Fruit fly (Drosophila melanogaster) whole organism, embryonic: ENCODE data around the gene dally.
A peak's percentile ranks its signal among the peaks of the same experiment; 100 is the strongest.

Experiments used
- Adf1 ChIP-seq: fragments of 200-800 bp; sonication (Bioruptor generic); IDR thresholded peaks from 2 replicates; pipeline ENCODE4 v1.3.6; 2022; ENCODE audit warnings: missing biosample characterization, missing genetic modification characterization
- CG11398 ChIP-seq: fragments of 200-800 bp; sonication (Bioruptor generic); optimal IDR thresholded peaks from 2 replicates; lab custom pipeline; 2016; ENCODE audit warnings: missing biosample characterization, missing genetic modification characterization
- CG11504 ChIP-seq: fragments of 200-800 bp; sonication (Bioruptor generic); optimal IDR thresholded peaks from 3 replicates; lab custom pipeline; 2019; ENCODE audit warnings: missing biosample characterization, mild to moderate bottlenecking, missing genetic modification characterization, moderate library complexity
- CG14014 ChIP-seq: fragments of 200-800 bp; sonication (Bioruptor generic); IDR thresholded peaks from 2 replicates; pipeline ENCODE4 v1.3.6; 2022; ENCODE audit warnings: missing biosample characterization, missing genetic modification characterization
- CG17568 ChIP-seq: fragments of 200-800 bp; sonication (Bioruptor generic); optimal IDR thresholded peaks from 2 replicates; lab custom pipeline; 2018; ENCODE audit warnings: missing biosample characterization, mild to moderate bottlenecking, missing genetic modification characterization, moderate library complexity
- CG1832 ChIP-seq: fragments of 200-800 bp; sonication (Bioruptor generic); optimal IDR thresholded peaks from 2 replicates; lab custom pipeline; 2017; ENCODE audit warnings: missing biosample characterization, mild to moderate bottlenecking, missing genetic modification characterization, inconsistent platforms
- CG18476 ChIP-seq: fragments of 200-800 bp; sonication (Bioruptor generic); optimal IDR thresholded peaks from 2 replicates; lab custom pipeline; 2016; ENCODE audit warnings: missing biosample characterization, mild to moderate bottlenecking, missing genetic modification characterization
- CG2875 ChIP-seq: fragments of 200-800 bp; sonication (Bioruptor generic); optimal IDR thresholded peaks from 2 replicates; lab custom pipeline; 2017; ENCODE audit warnings: missing biosample characterization, mild to moderate bottlenecking, missing genetic modification characterization, missing genetic modification reagents
- CG30431 ChIP-seq: fragments of 200-800 bp; sonication (Bioruptor generic); optimal IDR thresholded peaks from 2 replicates; lab custom pipeline; 2017; ENCODE audit warnings: missing biosample characterization, missing genetic modification characterization
- CG31388 ChIP-seq: fragments of 200-800 bp; sonication (Bioruptor generic); optimal IDR thresholded peaks from 2 replicates; lab custom pipeline; 2016; ENCODE audit warnings: missing biosample characterization, missing genetic modification characterization
- CG4730 ChIP-seq: fragments of 200-800 bp; sonication (Bioruptor generic); IDR thresholded peaks from 2 replicates; pipeline ENCODE4 v1.3.6; 2022; ENCODE audit warnings: missing biosample characterization, missing genetic modification characterization
- CG4854 ChIP-seq: fragments of 200-800 bp; sonication (Bioruptor generic); optimal IDR thresholded peaks from 2 replicates; lab custom pipeline; 2016; ENCODE audit warnings: missing biosample characterization, missing genetic modification characterization, inconsistent platforms
- CG6854 ChIP-seq: fragments of 200-800 bp; sonication (Bioruptor generic); optimal IDR thresholded peaks from 3 replicates; lab custom pipeline; 2017; ENCODE audit warnings: missing biosample characterization, mild to moderate bottlenecking, missing genetic modification characterization
- CG7271 ChIP-seq: fragments of 200-800 bp; sonication (Bioruptor generic); optimal IDR thresholded peaks from 2 replicates; lab custom pipeline; 2018; ENCODE audit warnings: missing biosample characterization, mild to moderate bottlenecking, missing genetic modification characterization, moderate library complexity
- CG9876 ChIP-seq: fragments of 200-800 bp; sonication (Bioruptor generic); optimal IDR thresholded peaks from 2 replicates; lab custom pipeline; 2016; ENCODE audit warnings: missing biosample characterization, missing genetic modification characterization
- CG9932 ChIP-seq: fragments of 200-800 bp; sonication (Bioruptor generic); IDR thresholded peaks from 2 replicates; pipeline ENCODE4 v1.3.6; 2022; ENCODE audit warnings: missing biosample characterization, missing genetic modification characterization
- Doc3 ChIP-seq: fragments of 200-800 bp; sonication (Bioruptor generic); IDR thresholded peaks from 3 replicates; pipeline ENCODE4 v1.3.6; 2022; ENCODE audit warnings: missing biosample characterization, missing genetic modification characterization; ENCODE audit not compliant: partially characterized antibody
- Dp ChIP-seq: fragments of 200-800 bp; sonication (Bioruptor generic); optimal IDR thresholded peaks from 2 replicates; lab custom pipeline; 2018; ENCODE audit warnings: missing biosample characterization, mild to moderate bottlenecking, missing genetic modification characterization, moderate library complexity
- HLH54F ChIP-seq: fragments of 200-800 bp; sonication (Bioruptor generic); optimal IDR thresholded peaks from 3 replicates; lab custom pipeline; 2016; ENCODE audit warnings: missing biosample characterization, missing genetic modification characterization
- Hey ChIP-seq: fragments of 200-800 bp; sonication (Bioruptor generic); optimal IDR thresholded peaks from 3 replicates; lab custom pipeline; 2018; ENCODE audit warnings: missing biosample characterization, mild to moderate bottlenecking, missing genetic modification characterization
- Hsf ChIP-seq: fragments of 200-800 bp; sonication (Bioruptor generic); optimal IDR thresholded peaks from 3 replicates; lab custom pipeline; 2016; ENCODE audit warnings: missing biosample characterization, missing genetic modification characterization
- Lhr ChIP-seq: fragments of 200-800 bp; sonication (Bioruptor generic); optimal IDR thresholded peaks from 3 replicates; lab custom pipeline; 2017; ENCODE audit warnings: mild to moderate bottlenecking, missing biosample characterization, missing genetic modification reagents, missing genetic modification characterization
- MBD-R2 ChIP-seq: fragments of 200-800 bp; sonication (Bioruptor generic); IDR thresholded peaks from 2 replicates; pipeline ENCODE4 v1.3.6; 2022; ENCODE audit warnings: missing biosample characterization, missing genetic modification characterization
- NfI ChIP-seq: fragments of 200-800 bp; sonication (Bioruptor generic); optimal IDR thresholded peaks from 3 replicates; lab custom pipeline; 2018; ENCODE audit warnings: missing biosample characterization, mild to moderate bottlenecking, missing genetic modification characterization, moderate library complexity
- Rx ChIP-seq: fragments of 200-800 bp; sonication (Bioruptor generic); IDR thresholded peaks from 2 replicates; pipeline ENCODE4 v1.3.6; 2022; ENCODE audit warnings: missing biosample characterization, missing genetic modification characterization
- Scr ChIP-seq: fragments of 200-800 bp; sonication (Bioruptor generic); IDR thresholded peaks from 2 replicates; pipeline ENCODE4 v1.3.6; 2022; ENCODE audit warnings: missing biosample characterization, missing genetic modification characterization; ENCODE audit not compliant: partially characterized antibody
- Xrp1 ChIP-seq: fragments of 200-800 bp; sonication (Bioruptor generic); IDR thresholded peaks from 2 replicates; pipeline ENCODE4 v1.3.6; 2022; ENCODE audit warnings: missing biosample characterization, missing genetic modification characterization
- aop ChIP-seq: fragments of 200-800 bp; sonication (Bioruptor generic); IDR thresholded peaks from 2 replicates; pipeline ENCODE4 v1.3.6; 2022; ENCODE audit warnings: missing biosample characterization, missing genetic modification characterization
- ato ChIP-seq: fragments of 200-800 bp; sonication (Bioruptor generic); IDR thresholded peaks from 2 replicates; pipeline ENCODE4 v1.3.6; 2022; ENCODE audit warnings: missing biosample characterization, missing genetic modification characterization; ENCODE audit not compliant: partially characterized antibody
- bcd ChIP-seq: fragments of 200-800 bp; sonication (Bioruptor generic); optimal IDR thresholded peaks from 2 replicates; lab custom pipeline; 2017; ENCODE audit warnings: missing biosample characterization, mild to moderate bottlenecking, missing genetic modification characterization
- chn ChIP-seq: fragments of 200-800 bp; sonication (Bioruptor generic); optimal IDR thresholded peaks from 2 replicates; lab custom pipeline; 2016; ENCODE audit warnings: missing biosample characterization, missing genetic modification characterization
- croc ChIP-seq: fragments of 200-800 bp; sonication (Bioruptor generic); conservative IDR thresholded peaks from 3 replicates; pipeline ENCODE4 v1.3.6; 2022; ENCODE audit warnings: missing biosample characterization, missing genetic modification characterization
- dan ChIP-seq: fragments of 200-800 bp; sonication (Bioruptor generic); IDR thresholded peaks from 2 replicates; pipeline ENCODE4 v1.3.6; 2022; ENCODE audit warnings: missing biosample characterization, missing genetic modification characterization
- emc ChIP-seq: fragments of 200-800 bp; sonication (Bioruptor generic); optimal IDR thresholded peaks from 2 replicates; lab custom pipeline; 2016; ENCODE audit warnings: missing biosample characterization, missing genetic modification characterization
- grn ChIP-seq: fragments of 200-800 bp; sonication (Bioruptor generic); optimal IDR thresholded peaks from 3 replicates; lab custom pipeline; 2017; ENCODE audit warnings: missing biosample characterization, missing genetic modification characterization
- gt ChIP-seq: fragments of 200-800 bp; sonication (Bioruptor generic); IDR thresholded peaks from 2 replicates; pipeline ENCODE4 v1.3.6; 2022; ENCODE audit warnings: missing biosample characterization, missing genetic modification characterization
- her ChIP-seq: fragments of 200-800 bp; sonication (Bioruptor generic); optimal IDR thresholded peaks from 2 replicates; lab custom pipeline; 2016; ENCODE audit warnings: missing biosample characterization, missing genetic modification characterization
- jumu ChIP-seq: fragments of 200-800 bp; sonication (Bioruptor generic); optimal IDR thresholded peaks from 3 replicates; lab custom pipeline; 2016; ENCODE audit warnings: missing biosample characterization, missing genetic modification characterization
- ken ChIP-seq: fragments of 200-800 bp; sonication (Bioruptor generic); IDR thresholded peaks from 3 replicates; pipeline ENCODE4 v1.3.6; 2022; ENCODE audit warnings: missing biosample characterization, missing genetic modification characterization
- kni ChIP-seq: fragments of 200-800 bp; sonication (Bioruptor generic); optimal IDR thresholded peaks from 3 replicates; lab custom pipeline; 2017; ENCODE audit warnings: mild to moderate bottlenecking, missing biosample characterization, missing genetic modification reagents, missing genetic modification characterization
- luna ChIP-seq: fragments of 200-800 bp; sonication (Bioruptor generic); optimal IDR thresholded peaks from 2 replicates; lab custom pipeline; 2016; ENCODE audit warnings: missing biosample characterization, missing genetic modification characterization
- maf-S ChIP-seq: fragments of 200-800 bp; sonication (Bioruptor generic); optimal IDR thresholded peaks from 2 replicates; lab custom pipeline; 2016; ENCODE audit warnings: missing biosample characterization, missing genetic modification characterization
- onecut ChIP-seq: fragments of 200-800 bp; sonication (Bioruptor generic); IDR thresholded peaks from 2 replicates; pipeline ENCODE4 v1.3.6; 2022; ENCODE audit warnings: missing biosample characterization, missing genetic modification characterization
- otp ChIP-seq: fragments of 200-800 bp; sonication (Bioruptor generic); IDR thresholded peaks from 3 replicates; pipeline ENCODE4, ENCODE4 v1.3.6; 2022; ENCODE audit warnings: missing biosample characterization, missing genetic modification characterization
- pita ChIP-seq: fragments of 200-800 bp; sonication (Bioruptor generic); optimal IDR thresholded peaks from 2 replicates; lab custom pipeline; 2017; ENCODE audit warnings: missing biosample characterization, mild to moderate bottlenecking, missing genetic modification characterization
- prd ChIP-seq, 3 experiments: fragments of >200 bp in 2 of 3; fragments of 200-800 bp in 1 of 3; sonication (Bioruptor generic) in 1 of 3; optimal IDR thresholded peaks in 2 of 3; IDR thresholded peaks in 1 of 3; 2 replicates in 2 of 3; 3 replicates in 1 of 3; pipeline versions ENCODE4 v1.3.6 to Lab custom; 2017 to 2022; ENCODE audit warnings: missing biosample characterization in 1 of 3, missing genetic modification characterization in 1 of 3
- ro ChIP-seq: fragments of 200-800 bp; sonication (Bioruptor generic); IDR thresholded peaks from 2 replicates; pipeline ENCODE4 v1.3.6; 2022; ENCODE audit warnings: missing biosample characterization, missing genetic modification characterization
- sna ChIP-seq: fragments of 200-800 bp; sonication (Bioruptor generic); IDR thresholded peaks from 2 replicates; pipeline ENCODE4 v1.3.6; 2022; ENCODE audit warnings: missing biosample characterization, missing genetic modification characterization; ENCODE audit not compliant: partially characterized antibody
- sqz ChIP-seq: fragments of 200-800 bp; sonication (Bioruptor generic); optimal IDR thresholded peaks from 3 replicates; lab custom pipeline; 2018; ENCODE audit warnings: missing biosample characterization, mild to moderate bottlenecking, missing genetic modification characterization
- trem ChIP-seq: fragments of 200-800 bp; optimal IDR thresholded peaks from 3 replicates; lab custom pipeline; 2019; ENCODE audit warnings: missing biosample characterization, mild to moderate bottlenecking, missing genetic modification characterization, moderate library complexity
- tup ChIP-seq: fragments of 200-800 bp; sonication (Bioruptor generic); optimal IDR thresholded peaks from 2 replicates; lab custom pipeline; 2016; ENCODE audit warnings: missing biosample characterization, mild to moderate bottlenecking, missing genetic modification characterization, moderate library complexity
- yki ChIP-seq: fragments of >200 bp; optimal IDR thresholded peaks from 3 replicates; lab custom pipeline; 2018

Gene dally

dm6 chr3L:8834886-8835285 lies 7.6 kb downstream of the dally start (continued):
- TF ChIP-seq Lhr: no peak
- no peak for TF ChIP-seq Adf1 (GFP tag; lab: Robert Waterston, UW)
- no peak for TF ChIP-seq bcd (GFP tag; lab: Kevin White, UChicago)
- no peak for TF ChIP-seq emc (GFP tag; lab: Kevin White, UChicago)
- no peak for TF ChIP-seq CG30431 (GFP tag; lab: Kevin White, UChicago)
- no peak for TF ChIP-seq chn (GFP tag; lab: Kevin White, UChicago)
- TF ChIP-seq ken (GFP tag; lab: Robert Waterston, UW): no peak
- no peak for TF ChIP-seq Rx (GFP tag; lab: Robert Waterston, UW)
- TF ChIP-seq pita: no peak
- 0 out of 3 replicates have a peak, but pooled peaks have one; percentile 18 for TF ChIP-seq otp
- no peak for TF ChIP-seq Scr
- TF ChIP-seq CG18476: no peak
- TF ChIP-seq sqz: no peak
- no peak for TF ChIP-seq luna
- TF ChIP-seq jumu (GFP tag; lab: Kevin White, UChicago): no peak
- no peak for TF ChIP-seq dan (GFP tag; lab: Robert Waterston, UW)
- peak; percentile 12 for TF ChIP-seq CG17568 (GFP tag; lab: Kevin White, UChicago)
- TF ChIP-seq sna (GFP tag; lab: Robert Waterston, UW): no peak
- TF ChIP-seq yki (lab: Kevin White, UChicago): no peak
- no peak for TF ChIP-seq kni (GFP tag; lab: Kevin White, UChicago)
- no peak for TF ChIP-seq CG31388
- no peak for TF ChIP-seq CG11398 (GFP tag; lab: Kevin White, UChicago)
- TF ChIP-seq Doc3 (GFP tag; lab: Robert Waterston, UW): no peak
- no peak for TF ChIP-seq CG9876 (GFP tag; lab: Kevin White, UChicago)
- no peak for TF ChIP-seq Dp
- TF ChIP-seq ato (GFP tag; lab: Robert Waterston, UW): no peak
- no peak for TF ChIP-seq CG14014 (GFP tag; lab: Robert Waterston, UW)
- no peak for TF ChIP-seq CG6854 (GFP tag; lab: Kevin White, UChicago)
- no peak for TF ChIP-seq Hsf (GFP tag; lab: Kevin White, UChicago)
- no peak for TF ChIP-seq croc (GFP tag; lab: Robert Waterston, UW)
- TF ChIP-seq NfI (GFP tag; lab: Kevin White, UChicago): no peak
- no peak for TF ChIP-seq her
- TF ChIP-seq maf-S (GFP tag; lab: Kevin White, UChicago): no peak
- TF ChIP-seq CG4854 (GFP tag; lab: Kevin White, UChicago): no peak
- no peak for TF ChIP-seq CG7271 (tag; lab: Kevin White, UChicago)
- peak; percentile 46 for TF ChIP-seq Xrp1 (GFP tag; lab: Robert Waterston, UW)
- TF ChIP-seq ro (GFP tag; lab: Robert Waterston, UW): no peak
- TF ChIP-seq CG11504 (tag; lab: Kevin White, UChicago): no peak
- TF ChIP-seq CG1832 (GFP tag; lab: Kevin White, UChicago): no peak
- no peak for TF ChIP-seq gt (GFP tag; lab: Robert Waterston, UW)
- TF ChIP-seq tup (GFP tag; lab: Kevin White, UChicago): no peak
- peak; percentile 2 for TF ChIP-seq trem (tag; lab: Kevin White, UChicago)
- no peak for TF ChIP-seq Hey
- TF ChIP-seq prd (optimal IDR thresholded peaks at IDR 0.05; lab: Kevin White, UChicago): no peak
- no peak for TF ChIP-seq prd (GFP tag; IDR thresholded peaks at IDR 0.05; lab: Robert Waterston, UW)
- no peak for TF ChIP-seq CG9932 (GFP tag; lab: Robert Waterston, UW)
- peak; percentile 5; the same call in 1 of the 2 replicates for TF ChIP-seq onecut
- TF ChIP-seq HLH54F (GFP tag; lab: Kevin White, UChicago): no peak
- no peak for TF ChIP-seq CG4730
- TF ChIP-seq MBD-R2 (GFP tag; lab: Robert Waterston, UW): no peak
- TF ChIP-seq CG2875 (GFP tag; lab: Kevin White, UChicago): peak; percentile 24
- TF ChIP-seq aop (GFP tag; lab: Robert Waterston, UW): no peak
- no peak for TF ChIP-seq grn
